Fruit fly (Drosophila melanogaster): ENCODE measurements around the gene CG42505.

Gene CG42505

dm6 chr3R:11991538-11992164 is 39.9 kb downstream of the CG42505 start:
- TF ChIP-seq CTCF (optimal IDR thresholded peaks at IDR 0.05): no peak
- no peak for TF ChIP-seq CG8478 (optimal IDR thresholded peaks at IDR 0.05)

dm6 chr3R:11989996-11990395 is 41.6 kb downstream of the CG42505 start:
- no peak for TF ChIP-seq CTCF (optimal IDR thresholded peaks at IDR 0.05)
- no peak for TF ChIP-seq CG8478 (optimal IDR thresholded peaks at IDR 0.05)

- TF ChIP-seq CG8478 (optimal IDR thresholded peaks at IDR 0.05) (no peak), CTCF (optimal IDR thresholded peaks at IDR 0.05) (no peak)
These were observed 42.4 kb downstream of the CG42505 start for dm6 chr3R:11989206-11989605.

- TF ChIP-seq CG8478 (optimal IDR thresholded peaks at IDR 0.05) (no peak), CTCF (optimal IDR thresholded peaks at IDR 0.05) (no peak)
These were observed 46.7 kb downstream of the CG42505 start for dm6 chr3R:11984862-11985261.

dm6 chr3R:11984441-11984840 is 47.1 kb downstream of the CG42505 start, which contains the start of gene CG3397:
CG3397 (minus strand) TSS chr3R:11984541.
- TF ChIP-seq CG8478 (optimal IDR thresholded peaks at IDR 0.05): no peak
- no peak for TF ChIP-seq CTCF (optimal IDR thresholded peaks at IDR 0.05)

dm6 chr3R:11982547-11982946 is 49.0 kb downstream of the CG42505 start:
- TF ChIP-seq CTCF (optimal IDR thresholded peaks at IDR 0.05): no peak

- TF ChIP-seq CG8478 (optimal IDR thresholded peaks at IDR 0.05) (no peak), CTCF (optimal IDR thresholded peaks at IDR 0.05) (no peak)
These were observed 49.6 kb downstream of the CG42505 start, which contains the start of gene CG12224 for dm6 chr3R:11981962-11982361. CG12224 (minus strand) TSS chr3R:11982062.

- TF ChIP-seq CTCF (optimal IDR thresholded peaks at IDR 0.05) (no peak), CG8478 (optimal IDR thresholded peaks at IDR 0.05) (no peak)
These were observed 51.5 kb downstream of the CG42505 start, which contains the start of gene CG18547 for dm6 chr3R:11979879-11980571. CG18547 (minus strand) TSS chr3R:11980390.

dm6 chr3R:11978278-11978677 is 53.3 kb downstream of the CG42505 start:
- TF ChIP-seq CTCF (optimal IDR thresholded peaks at IDR 0.05) (no peak), CG8478 (optimal IDR thresholded peaks at IDR 0.05) (no peak)

All from S2 (cell line).